Worm (Caenorhabditis elegans) whole organism, L4 larva: ENCODE data around the gene Y62E10A.3.

ENCODE experiments used
- F10B5.3 ChIP-seq: sonication (generic microtip); optimal IDR thresholded peaks from 2 replicates; lab custom pipeline; 2016; ENCODE audit warnings: mild to moderate bottlenecking, missing genetic modification characterization, missing compliant biosample characterization
- F44E2.7 ChIP-seq: fragments of 200-800 bp; sonication (Bioruptor generic); IDR thresholded peaks from 2 replicates; pipeline ENCODE4 v2.1.2; 2022; ENCODE audit warnings: missing genetic modification characterization, missing compliant biosample characterization
- F49E8.2 ChIP-seq: sonication (generic microtip); optimal IDR thresholded peaks from 2 replicates; lab custom pipeline; 2016; ENCODE audit warnings: missing compliant biosample characterization, mild to moderate bottlenecking, missing genetic modification characterization, borderline replicate concordance
- R02D3.7 ChIP-seq: fragments of 150-350 bp; sonication (generic microtip); optimal IDR thresholded peaks from 3 replicates; lab custom pipeline; 2014; ENCODE audit warnings: missing biosample characterization, missing genetic modification characterization
- Y48G9A.11 ChIP-seq: fragments of 200-800 bp; sonication (Bioruptor generic); IDR thresholded peaks from 2 replicates; pipeline ENCODE4 v1.3.6; 2022; ENCODE audit warnings: missing genetic modification reagents, missing genetic modification characterization, missing compliant biosample characterization
- ZK546.5 ChIP-seq, 2 experiments: sonication (generic microtip); optimal IDR thresholded peaks; 2 replicates each; lab custom pipeline; 2017; ENCODE audit warnings: missing biosample characterization in 2 of 2, missing genetic modification characterization in 2 of 2
- aha-1 ChIP-seq: fragments of 150-350 bp; peaks from one replicate; lab custom pipeline; 2014; ENCODE audit warnings: missing biosample characterization, missing genetic modification characterization
- ceh-28 ChIP-seq: fragments of 150-350 bp; optimal IDR thresholded peaks from 2 replicates; lab custom pipeline; 2014; ENCODE audit warnings: missing biosample characterization, missing genetic modification reagents, missing genetic modification characterization
- ceh-62 ChIP-seq: sonication (generic microtip); optimal IDR thresholded peaks from 2 replicates; lab custom pipeline; 2017; ENCODE audit warnings: missing biosample characterization, missing genetic modification characterization
- ceh-82 ChIP-seq: sonication (generic microtip); optimal IDR thresholded peaks from 2 replicates; lab custom pipeline; 2017; ENCODE audit warnings: missing biosample characterization, missing genetic modification characterization
- ces-1 ChIP-seq: fragments of 150-350 bp; sonication (generic microtip); optimal IDR thresholded peaks from 4 replicates; lab custom pipeline; 2014; ENCODE audit warnings: missing biosample characterization, missing genetic modification reagents, missing genetic modification characterization
- daf-12 ChIP-seq: fragments of 150-350 bp; optimal IDR thresholded peaks from 2 replicates; lab custom pipeline; 2014; ENCODE audit warnings: missing biosample characterization, missing genetic modification reagents, missing genetic modification characterization
- daf-16 ChIP-seq, 3 experiments: sonication (generic microtip); optimal IDR thresholded peaks; 2 replicates each; lab custom pipeline; 2016 to 2017; ENCODE audit warnings: missing genetic modification characterization in 3 of 3, missing genetic modification reagents in 3 of 3, mild to moderate bottlenecking in 2 of 3, missing compliant biosample characterization in 2 of 3, missing biosample characterization in 1 of 3, moderate library complexity in 1 of 3
- daf-8 ChIP-seq: fragments of 200-800 bp; sonication (Bioruptor generic); IDR thresholded peaks from 2 replicates; pipeline ENCODE4 v1.3.6; 2022; ENCODE audit warnings: missing genetic modification characterization, missing compliant biosample characterization
- dmd-6 ChIP-seq: fragments of 200-800 bp; sonication (Bioruptor generic); IDR thresholded peaks from 2 replicates; pipeline ENCODE4 v1.3.6; 2022; ENCODE audit warnings: missing genetic modification reagents, missing genetic modification characterization, missing compliant biosample characterization
- dmd-8 ChIP-seq: fragments of 200-800 bp; sonication (Bioruptor generic); IDR thresholded peaks from 2 replicates; pipeline ENCODE4 v1.3.6; 2022; ENCODE audit warnings: missing genetic modification characterization, missing compliant biosample characterization
- dmd-9 ChIP-seq: fragments of 200-800 bp; sonication (Bioruptor generic); IDR thresholded peaks from 2 replicates; pipeline ENCODE4 v1.3.6; 2022; ENCODE audit warnings: missing genetic modification reagents, missing genetic modification characterization, missing compliant biosample characterization
- duxl-1 ChIP-seq: sonication (generic microtip); optimal IDR thresholded peaks from 2 replicates; lab custom pipeline; 2016; ENCODE audit warnings: mild to moderate bottlenecking, missing genetic modification characterization, moderate library complexity, missing compliant biosample characterization; ENCODE audit not compliant: poor library complexity
- egl-27 ChIP-seq: sonication (generic microtip); optimal IDR thresholded peaks from 3 replicates; lab custom pipeline; 2017; ENCODE audit warnings: missing biosample characterization, missing genetic modification reagents, missing genetic modification characterization
- egl-43 ChIP-seq: fragments of 200-800 bp; sonication (Bioruptor generic); IDR thresholded peaks from 2 replicates; pipeline ENCODE4 v1.3.6; 2022; ENCODE audit warnings: missing genetic modification reagents, missing genetic modification characterization, missing compliant biosample characterization
- gei-8 ChIP-seq: fragments of 200-800 bp; sonication (Bioruptor generic); optimal IDR thresholded peaks from 2 replicates; lab custom pipeline; 2018; ENCODE audit warnings: mild to moderate bottlenecking, missing genetic modification characterization, missing compliant biosample characterization
- hlh-30 ChIP-seq: sonication (generic microtip); optimal IDR thresholded peaks from 2 replicates; lab custom pipeline; 2017; ENCODE audit warnings: antibody characterized with exemption, mild to moderate bottlenecking, missing genetic modification characterization, missing compliant biosample characterization; ENCODE audit not compliant: insufficient read depth
- jun-1 ChIP-seq: fragments of 150-350 bp; optimal IDR thresholded peaks from 2 replicates; lab custom pipeline; 2014; ENCODE audit warnings: missing biosample characterization, missing genetic modification reagents, missing genetic modification characterization
- lim-7 ChIP-seq: fragments of 200-800 bp; sonication (Bioruptor generic); IDR thresholded peaks from 2 replicates; pipeline ENCODE4 v1.3.6; 2022; ENCODE audit warnings: missing genetic modification characterization, missing compliant biosample characterization
- lin-29 ChIP-seq: fragments of 200-800 bp; sonication (Bioruptor generic); IDR thresholded peaks from 2 replicates; pipeline ENCODE4 v1.3.6; 2022; ENCODE audit warnings: missing genetic modification reagents, missing genetic modification characterization, missing compliant biosample characterization
- lir-3 ChIP-seq: sonication (generic microtip); optimal IDR thresholded peaks from 2 replicates; lab custom pipeline; 2016; ENCODE audit warnings: mild to moderate bottlenecking, missing genetic modification characterization, missing compliant biosample characterization
- lsy-2 ChIP-seq, 2 experiments: fragments of 150-350 bp in 1 of 2; sonication (generic microtip) in 1 of 2; optimal IDR thresholded peaks; 2 replicates each; lab custom pipeline; 2014 to 2017; ENCODE audit warnings: missing biosample characterization in 2 of 2, missing genetic modification characterization in 2 of 2
- madf-5 ChIP-seq, 2 experiments: fragments of 200-800 bp; sonication (Bioruptor generic); IDR thresholded peaks; 2 replicates each; pipeline ENCODE4 v1.3.6; 2022; ENCODE audit warnings: missing compliant biosample characterization in 2 of 2, missing genetic modification characterization in 2 of 2
- mdt-29 ChIP-seq: fragments of 200-800 bp; sonication (Bioruptor generic); IDR thresholded peaks from 2 replicates; pipeline ENCODE4 v1.3.6; 2022; ENCODE audit warnings: missing genetic modification reagents, missing genetic modification characterization, missing compliant biosample characterization
- mep-1 ChIP-seq: fragments of 150-350 bp; sonication (generic microtip); optimal IDR thresholded peaks from 3 replicates; lab custom pipeline; 2014; ENCODE audit warnings: missing biosample characterization, missing genetic modification characterization
- nhr-10 ChIP-seq: fragments of 150-350 bp; optimal IDR thresholded peaks from 2 replicates; lab custom pipeline; 2014; ENCODE audit warnings: missing biosample characterization, missing genetic modification characterization
- nhr-237 ChIP-seq: sonication (generic microtip); optimal IDR thresholded peaks from 2 replicates; lab custom pipeline; 2017; ENCODE audit warnings: missing biosample characterization, missing genetic modification characterization
- nhr-25 ChIP-seq: sonication (generic microtip); optimal IDR thresholded peaks from 2 replicates; lab custom pipeline; 2017; ENCODE audit warnings: missing genetic modification characterization, mild to moderate bottlenecking, missing compliant biosample characterization, antibody characterized with exemption, moderate library complexity, borderline replicate concordance; ENCODE audit not compliant: insufficient read depth
- nhr-28 ChIP-seq: fragments of 150-350 bp; optimal IDR thresholded peaks from 2 replicates; lab custom pipeline; 2014; ENCODE audit warnings: missing biosample characterization, missing genetic modification characterization
- nhr-6 ChIP-seq: fragments of 150-350 bp; optimal IDR thresholded peaks from 2 replicates; lab custom pipeline; 2014; ENCODE audit warnings: missing biosample characterization, missing genetic modification characterization
- nhr-76 ChIP-seq: fragments of 150-350 bp; optimal IDR thresholded peaks from 2 replicates; lab custom pipeline; 2014; ENCODE audit warnings: missing biosample characterization, missing genetic modification characterization
- nhr-77 ChIP-seq: fragments of 150-350 bp; optimal IDR thresholded peaks from 2 replicates; lab custom pipeline; 2014; ENCODE audit warnings: missing biosample characterization, missing genetic modification characterization
- php-3 ChIP-seq: fragments of 200-800 bp; sonication (Bioruptor generic); IDR thresholded peaks from 2 replicates; pipeline ENCODE4 v1.3.6; 2022; ENCODE audit warnings: missing genetic modification reagents, missing genetic modification characterization, missing compliant biosample characterization
- rbr-2 ChIP-seq: sonication (generic microtip); optimal IDR thresholded peaks from 2 replicates; lab custom pipeline; 2016; ENCODE audit warnings: missing genotype, missing genetic modification characterization, missing compliant biosample characterization
- sdz-12 ChIP-seq: fragments of 200-800 bp; sonication (Bioruptor generic); optimal IDR thresholded peaks from 2 replicates; lab custom pipeline; 2018; ENCODE audit warnings: mild to moderate bottlenecking, missing genetic modification characterization, missing compliant biosample characterization
- set-16 ChIP-seq: fragments of 200-800 bp; sonication (Bioruptor generic); IDR thresholded peaks from 2 replicates; pipeline ENCODE4 v1.3.6; 2022; ENCODE audit warnings: missing genetic modification reagents, missing genetic modification characterization, missing compliant biosample characterization
- skn-1 ChIP-seq: fragments of 150-350 bp; optimal IDR thresholded peaks from 2 replicates; lab custom pipeline; 2014; ENCODE audit warnings: missing biosample characterization, missing genetic modification characterization
- spr-3 ChIP-seq: fragments of 200-800 bp; sonication (Bioruptor generic); optimal IDR thresholded peaks from 2 replicates; lab custom pipeline; 2018; ENCODE audit warnings: mild to moderate bottlenecking, missing genetic modification characterization, missing compliant biosample characterization
- tra-1 ChIP-seq: fragments of 200-800 bp; sonication (Bioruptor generic); IDR thresholded peaks from 2 replicates; pipeline ENCODE4 v1.3.6; 2022; ENCODE audit warnings: missing genetic modification reagents, missing genetic modification characterization, missing compliant biosample characterization
- unc-62 ChIP-seq, 3 experiments: fragments of 150-350 bp in 1 of 3; sonication (generic microtip); optimal IDR thresholded peaks in 2 of 3; peaks in 1 of 3; 1 replicate in 1 of 3; 2 replicates in 2 of 3; lab custom pipeline; 2014 to 2017; ENCODE audit warnings: missing biosample characterization in 3 of 3, missing genetic modification characterization in 3 of 3, missing genetic modification reagents in 3 of 3, missing genotype in 1 of 3
- zip-2 ChIP-seq: fragments of 150-350 bp; optimal IDR thresholded peaks from 2 replicates; lab custom pipeline; 2014; ENCODE audit warnings: missing biosample characterization, missing genetic modification characterization
- ztf-11 ChIP-seq: fragments of 150-350 bp; optimal IDR thresholded peaks from 2 replicates; lab custom pipeline; 2014; ENCODE audit warnings: missing biosample characterization, missing genetic modification characterization

Y62E10A.3 gene

DNA sequence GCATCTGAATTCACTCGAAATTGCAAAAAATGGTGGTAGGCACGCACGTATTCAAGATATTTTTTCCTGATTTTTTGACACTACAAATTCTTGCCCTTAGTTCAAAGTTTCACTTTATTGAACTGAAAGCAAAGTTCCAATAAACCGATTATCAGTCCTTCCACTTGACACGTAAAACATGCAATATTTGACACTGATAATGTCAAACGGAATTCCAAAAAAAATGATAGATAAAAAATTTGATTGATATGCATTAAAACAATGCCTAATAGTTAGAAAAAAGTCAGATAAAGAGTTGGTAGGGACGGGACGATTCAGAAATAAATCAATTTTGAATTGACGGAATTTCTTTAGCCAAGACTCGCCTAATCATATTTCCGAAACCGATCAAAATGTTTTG is 33.0 kb downstream of the Y62E10A.3 start (continued):
- TF ChIP-seq egl-27 (tag; lab: Kevin White, UChicago) (no peak), lsy-2 (tag; optimal IDR thresholded peaks at IDR 0.05; lab: Kevin White, UChicago) (peak in 1 of 2 experiments; percentile 39), mep-1 (no peak), aha-1 (tag; lab: Kevin White, UChicago) (peak; percentile 24), php-3 (GFP tag; lab: Robert Waterston, UW) (peak; percentile 83), tra-1 (peak; percentile 72; the same call in 1 of the 2 replicates)

DNA sequence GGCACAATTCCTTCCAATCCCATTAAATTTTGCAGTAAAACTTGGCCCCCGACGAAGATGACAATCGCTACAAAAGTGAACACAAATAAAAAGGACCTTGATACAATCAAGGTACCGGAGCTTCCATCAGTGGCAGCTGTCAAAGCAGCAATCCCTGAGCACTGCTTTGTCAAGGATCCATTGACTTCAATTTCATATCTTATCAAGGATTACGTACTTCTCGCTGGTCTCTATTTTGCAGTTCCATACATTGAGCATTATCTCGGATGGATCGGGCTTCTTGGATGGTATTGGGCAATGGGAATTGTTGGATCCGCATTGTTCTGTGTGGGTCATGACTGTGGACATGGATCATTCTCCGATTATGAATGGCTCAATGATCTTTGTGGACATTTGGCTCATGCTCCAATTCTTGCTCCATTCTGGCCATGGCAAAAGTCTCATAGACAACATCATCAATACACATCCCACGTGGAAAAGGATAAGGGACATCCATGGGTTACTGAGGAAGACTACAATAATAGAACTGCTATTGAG is 36.2 kb downstream of the Y62E10A.3 start, which contains the start of gene fat-2:
Gene fat-2 (plus strand): TSS at position 51 of the 537 bp plus-strand sequence.
- TF ChIP-seq F49E8.2 (tag; lab: Kevin White, UChicago) (no peak), unc-62 (GFP tag; optimal IDR thresholded peaks at IDR 0.05 in 1 of 2; lab: Kevin White, UChicago) (peak in 1 of 2 experiments; percentile 92), unc-62 (tag; optimal IDR thresholded peaks at IDR 0.05; lab: Kevin White, UChicago) (no peak), ceh-28 (no peak), lim-7 (GFP tag; lab: Robert Waterston, UW) (0 out of 2 replicates have a peak, but pooled peaks have one; percentile 2)

DNA sequence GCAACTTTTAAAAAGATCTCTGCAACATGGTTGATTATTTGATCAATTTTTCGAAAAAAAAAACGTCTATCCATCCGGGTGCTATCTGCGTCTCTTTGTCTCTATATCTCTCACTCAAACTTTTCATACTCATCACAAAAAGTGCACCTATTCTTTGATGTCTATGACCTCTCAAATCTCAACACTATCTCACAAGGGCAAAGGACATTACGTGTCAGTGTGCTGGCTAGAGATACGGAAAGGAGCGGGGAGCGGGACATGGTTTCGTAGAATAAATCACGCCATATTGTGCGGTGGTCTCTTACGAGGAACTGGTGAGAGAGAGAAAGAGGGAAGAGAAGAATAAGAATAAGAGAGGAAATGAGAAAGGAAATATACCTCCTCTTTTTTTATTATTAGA is 37.6 kb downstream of the Y62E10A.3 start:
- TF ChIP-seq daf-12 (tag; lab: Kevin White, UChicago) (no peak), ceh-28 (no peak), gei-8 (no peak), skn-1 (tag; lab: Kevin White, UChicago) (no peak), lin-29 (GFP tag; lab: Robert Waterston, UW) (no peak), nhr-76 (no peak), ceh-62 (tag; lab: Kevin White, UChicago) (no peak), dmd-8 (GFP tag; lab: Robert Waterston, UW) (no peak), jun-1 (peak; percentile 52), nhr-10 (peak; percentile 80), F44E2.7 (GFP tag; lab: Robert Waterston, UW) (no peak), nhr-6 (tag; lab: Kevin White, UChicago) (peak; percentile 88), spr-3 (GFP tag; lab: Kevin White, UChicago) (no peak), nhr-28 (tag; lab: Kevin White, UChicago) (peak; percentile 94), R02D3.7 (tag; lab: Kevin White, UChicago) (no peak), mdt-29 (GFP tag; lab: Robert Waterston, UW) (peak; percentile 91), rbr-2 (peak; percentile 60), daf-16 (GFP tag; optimal IDR thresholded peaks at IDR 0.05; lab: Kevin White, UChicago) (peak; percentile 19 to 20), daf-16 (tag; optimal IDR thresholded peaks at IDR 0.05; lab: Kevin White, UChicago) (peak; percentile 78), ces-1 (GFP tag; lab: Kevin White, UChicago) (no peak), ceh-82 (tag; lab: Kevin White, UChicago) (no peak), hlh-30 (peak; percentile 88), dmd-9 (no peak), F10B5.3 (tag; lab: Kevin White, UChicago) (no peak), set-16 (peak; percentile 20; the same call in 1 of the 2 replicates), zip-2 (tag; lab: Kevin White, UChicago) (no peak), ztf-11 (tag; lab: Kevin White, UChicago) (no peak), lir-3 (tag; lab: Kevin White, UChicago) (no peak), sdz-12 (GFP tag; lab: Kevin White, UChicago) (no peak), nhr-77 (tag; lab: Kevin White, UChicago) (peak; percentile 81), Y48G9A.11 (GFP tag; lab: Robert Waterston, UW) (no peak), egl-27 (tag; lab: Kevin White, UChicago) (no peak), dmd-6 (GFP tag; lab: Robert Waterston, UW) (peak; percentile 95), nhr-25 (tag; lab: Kevin White, UChicago) (peak; percentile 58), egl-43 (GFP tag; lab: Robert Waterston, UW) (no peak), ZK546.5 (tag; optimal IDR thresholded peaks at IDR 0.05; lab: Kevin White, UChicago) (no peak), daf-8 (GFP tag; lab: Robert Waterston, UW) (no peak), madf-5 (GFP tag; IDR thresholded peaks at IDR 0.05; lab: Robert Waterston, UW) (no peak), duxl-1 (tag; lab: Kevin White, UChicago) (no peak), nhr-237 (tag; lab: Kevin White, UChicago) (no peak)
